Worm (Caenorhabditis elegans) whole organism, dauer: ENCODE data around the gene C53A3.1.
"Not testable (repeated sequence)": the region's sequence is repeated elsewhere in the genome, so short reads cannot be mapped to it uniquely, and the experiment has no call there.

ENCODE experiments used
- unc-62 ChIP-seq: sonication (generic microtip); optimal IDR thresholded peaks from 2 replicates; lab custom pipeline; 2017; ENCODE audit warnings: missing biosample characterization, missing genetic modification reagents, missing genetic modification characterization

Gene C53A3.1

DNA sequence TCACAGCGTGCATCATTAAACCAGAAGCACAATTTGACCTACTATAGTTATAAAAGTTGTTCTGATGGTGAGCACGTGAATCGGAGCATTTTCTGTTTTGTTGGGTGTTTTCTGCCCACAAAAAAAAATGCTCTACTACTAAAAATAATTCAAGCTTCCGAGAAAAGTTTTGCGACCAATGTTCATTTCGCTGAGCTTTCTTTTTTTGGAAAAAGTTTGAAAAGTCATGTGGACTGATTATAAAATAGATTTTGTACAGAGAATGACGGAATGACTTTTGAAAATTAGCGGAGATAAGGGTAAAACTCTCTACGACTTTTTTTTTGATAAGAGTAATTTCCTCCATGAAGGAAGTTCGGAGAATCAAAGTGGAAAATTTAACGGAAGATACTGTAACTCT is 9.5 kb upstream of the C53A3.1 start:
- TF ChIP-seq unc-62: no peak

DNA sequence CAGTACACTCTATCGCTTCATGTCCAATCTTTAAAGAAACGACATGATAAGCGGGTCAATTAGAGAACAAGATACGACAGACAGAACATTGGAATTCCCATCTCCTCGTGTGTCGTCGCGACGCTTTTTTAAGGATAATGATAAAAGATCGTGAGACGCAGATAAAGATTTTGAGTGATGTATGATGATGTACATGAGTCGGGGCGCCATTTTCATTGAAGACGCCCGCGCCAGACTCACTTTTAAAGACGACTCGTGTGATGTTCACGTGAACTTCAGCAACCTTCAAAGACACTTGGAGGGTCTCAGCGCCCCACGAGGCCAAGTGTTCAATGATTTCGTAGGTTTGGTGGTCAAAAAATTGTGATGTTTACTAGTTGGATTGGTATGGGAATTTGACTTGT is 8.3 kb upstream of the C53A3.1 start:
- no peak for TF ChIP-seq unc-62

- TF ChIP-seq unc-62: no peak
These were observed 5.0 kb upstream of the C53A3.1 start, which contains the start of gene pgph-2 for ce11 chrV:5765081-5765480. pgph-2 (plus strand) TSS chrV:5765127.

ce11 chrV:5763787-5764186 is 3.8 kb upstream of the C53A3.1 start, which contains the start of gene pgph-3:
pgph-3 (minus strand) TSS chrV:5763846.
- no peak for TF ChIP-seq unc-62

ce11 chrV:5758780-5759179 is 1.3 kb downstream of the C53A3.1 start, which contains the start of gene C53A3.4:
C53A3.4 (minus strand) TSS chrV:5758880.
- no peak for TF ChIP-seq unc-62

DNA sequence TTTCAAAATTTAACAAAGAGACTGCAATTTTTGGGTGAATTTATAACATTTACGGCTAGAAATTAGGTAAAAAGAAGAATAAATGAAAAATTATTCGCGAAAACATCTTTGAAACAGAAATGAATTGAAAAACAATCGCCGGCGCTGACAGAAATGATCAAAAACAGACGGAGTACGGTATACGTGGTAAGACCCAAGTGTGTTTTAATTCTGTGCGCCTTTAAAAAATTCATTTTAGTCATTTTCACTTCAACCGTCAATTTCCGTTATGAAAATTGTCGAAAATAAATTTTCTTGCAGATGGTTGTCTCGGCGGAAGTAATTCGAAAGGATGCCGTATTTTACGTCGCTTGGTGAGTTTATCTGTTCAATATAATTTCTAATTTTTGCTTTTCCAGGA is 3.8 kb downstream of the C53A3.1 start, which contains the start of gene C53A3.3:
TSS of gene C53A3.3 (plus strand) at position 301 of the 400 bp plus-strand sequence.
- TF ChIP-seq unc-62: no peak

DNA sequence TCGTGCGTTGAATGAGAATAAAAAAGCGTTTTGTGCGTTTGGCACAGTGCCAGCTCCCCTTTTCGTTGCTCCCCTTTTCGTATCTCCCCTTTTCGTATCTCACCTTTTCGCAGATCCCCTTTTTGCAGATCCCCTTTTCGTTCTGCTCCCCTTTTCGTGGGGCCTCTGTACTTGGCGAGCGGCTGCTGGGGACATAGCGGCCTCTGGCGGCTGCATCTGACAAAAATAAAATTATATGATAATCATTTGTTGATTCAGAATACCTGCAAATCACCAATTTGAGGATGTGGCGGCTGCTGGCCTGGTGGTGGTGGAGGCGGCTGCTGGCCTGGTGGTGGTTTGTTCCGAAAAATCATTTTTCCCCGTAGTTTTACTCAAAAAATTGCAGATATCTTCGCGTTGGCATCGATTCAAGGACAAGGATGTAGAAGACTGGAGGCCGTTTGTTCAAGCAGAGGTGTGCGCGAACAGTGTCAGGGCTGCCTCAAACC is 4.8 kb downstream of the C53A3.1 start, which contains the start of gene K09H11.11:
TSS of gene K09H11.11 (minus strand) at position 51 of the 491 bp plus-strand sequence.
- TF ChIP-seq unc-62: not testable (repeated sequence)

ce11 chrV:5753432-5753831 is 6.6 kb downstream of the C53A3.1 start, which contains the start of gene pgph-1:
pgph-1 (minus strand) TSS chrV:5753532.
- no peak for TF ChIP-seq unc-62

DNA sequence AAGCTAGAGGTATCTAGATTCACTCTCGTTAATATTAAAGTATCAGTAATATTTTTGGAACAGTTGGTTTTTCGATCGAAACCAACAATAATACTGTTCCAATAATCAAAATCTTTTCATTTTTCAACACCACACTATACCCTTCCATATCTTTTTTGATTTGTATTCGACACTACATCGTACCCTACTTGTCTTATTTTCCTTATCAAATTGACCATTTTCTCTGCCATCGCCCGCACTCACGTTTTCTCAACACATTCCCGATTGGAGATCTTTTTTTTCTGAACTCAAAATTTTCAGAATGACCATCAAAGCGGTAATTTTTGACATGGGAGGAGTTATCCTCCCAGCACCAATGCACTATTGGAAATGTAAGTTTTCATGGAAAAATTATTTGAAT is 12.5 kb downstream of the C53A3.1 start, which contains the start of gene acds-10:
TSS of gene acds-10 (plus strand) at position 301 of the 400 bp plus-strand sequence.
- no peak for TF ChIP-seq unc-62

ce11 chrV:5746237-5746636 is 13.8 kb downstream of the C53A3.1 start:
- no peak for TF ChIP-seq unc-62

DNA sequence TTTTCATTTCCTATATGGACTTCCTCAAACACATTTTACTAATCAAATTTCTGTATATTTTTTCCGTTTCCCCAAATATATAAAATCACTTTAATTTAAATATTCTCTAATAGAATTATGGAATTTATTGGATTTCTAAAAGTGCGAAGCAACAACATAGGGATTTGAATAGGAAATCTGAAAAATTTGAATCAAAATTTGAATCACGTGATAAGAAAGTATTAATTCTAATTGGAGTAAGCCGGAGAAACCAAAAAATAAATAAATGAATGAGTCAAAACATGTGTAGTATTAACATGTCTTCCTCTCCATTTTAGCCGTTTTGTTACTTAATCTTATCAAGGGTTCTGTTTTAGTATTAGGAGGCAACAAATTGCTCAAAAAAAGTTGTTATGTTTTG is 18.8 kb downstream of the C53A3.1 start:
- TF ChIP-seq unc-62: no peak

- no peak for TF ChIP-seq unc-62
These were observed 20.6 kb downstream of the C53A3.1 start for ce11 chrV:5739438-5739837.

DNA sequence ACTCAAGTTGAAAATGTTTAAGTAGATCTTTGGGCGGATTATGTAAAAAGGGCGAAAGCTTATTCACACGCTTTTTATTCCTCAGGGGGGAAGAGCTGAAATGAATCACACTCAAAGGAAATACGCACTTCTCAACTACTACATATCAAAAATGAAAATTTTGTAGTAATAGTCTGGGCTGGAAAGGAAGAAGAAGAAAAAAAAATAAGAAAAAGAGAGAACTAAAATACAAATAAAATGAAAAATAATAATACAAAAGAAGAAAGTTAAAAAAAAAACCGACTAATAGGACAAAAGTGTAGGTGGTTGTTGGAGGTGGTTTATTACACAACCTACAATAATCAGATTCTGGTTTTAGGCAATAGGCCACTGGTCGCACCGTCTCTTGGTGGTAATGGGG is 24.0 kb downstream of the C53A3.1 start, which contains the start of gene K09H11.6:
TSS of gene K09H11.6 (minus strand) at position 101 of the 400 bp plus-strand sequence.
- TF ChIP-seq unc-62: no peak

DNA sequence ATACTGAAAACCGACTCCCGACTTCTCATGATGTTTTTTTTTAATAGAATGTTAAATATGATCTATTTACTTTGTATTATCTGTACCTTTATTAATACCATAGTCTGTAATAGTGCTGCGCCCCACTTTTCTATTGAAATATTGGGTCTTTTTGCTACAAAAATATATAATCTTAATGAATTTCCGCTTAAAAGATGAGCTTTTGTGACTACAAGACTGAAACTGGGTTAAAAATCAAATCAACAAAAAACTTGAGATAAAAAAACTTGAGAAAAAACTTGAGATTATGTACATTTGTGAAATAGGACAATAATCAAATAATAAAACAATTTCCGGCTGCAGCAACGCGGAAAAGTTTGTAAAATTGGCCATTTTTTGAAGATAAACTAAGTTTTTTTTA is 29.2 kb downstream of the C53A3.1 start, which contains the start of gene K09H11.15:
TSS of gene K09H11.15 (minus strand) at position 101 of the 400 bp plus-strand sequence.
- no peak for TF ChIP-seq unc-62

DNA sequence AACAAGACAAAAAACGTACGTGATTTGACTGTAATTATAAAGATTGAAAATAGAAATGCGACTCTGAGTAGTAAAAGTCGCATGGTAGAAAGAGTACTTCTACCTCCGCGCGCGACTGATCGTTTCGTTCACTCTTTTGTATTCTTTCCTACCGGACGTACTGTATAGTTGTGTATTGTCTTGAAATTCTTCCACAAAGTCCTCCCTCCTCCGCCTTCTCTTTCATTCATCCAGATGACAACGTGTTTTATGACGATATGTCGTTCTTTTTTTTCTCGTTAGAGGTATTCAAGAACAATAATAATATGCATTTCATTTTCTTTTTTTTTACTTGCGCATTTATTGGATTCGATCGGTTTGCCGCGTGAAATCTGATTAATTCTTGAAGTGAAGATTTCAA is 33.6 kb downstream of the C53A3.1 start, which contains the start of gene K09H11.4:
TSS of gene K09H11.4 (minus strand) at position 101 of the 400 bp plus-strand sequence.
- TF ChIP-seq unc-62: no peak

- no peak for TF ChIP-seq unc-62
These were observed 35.6 kb downstream of the C53A3.1 start for ce11 chrV:5724395-5724794.

ce11 chrV:5722093-5722492 is 37.9 kb downstream of the C53A3.1 start:
- TF ChIP-seq unc-62: no peak

DNA sequence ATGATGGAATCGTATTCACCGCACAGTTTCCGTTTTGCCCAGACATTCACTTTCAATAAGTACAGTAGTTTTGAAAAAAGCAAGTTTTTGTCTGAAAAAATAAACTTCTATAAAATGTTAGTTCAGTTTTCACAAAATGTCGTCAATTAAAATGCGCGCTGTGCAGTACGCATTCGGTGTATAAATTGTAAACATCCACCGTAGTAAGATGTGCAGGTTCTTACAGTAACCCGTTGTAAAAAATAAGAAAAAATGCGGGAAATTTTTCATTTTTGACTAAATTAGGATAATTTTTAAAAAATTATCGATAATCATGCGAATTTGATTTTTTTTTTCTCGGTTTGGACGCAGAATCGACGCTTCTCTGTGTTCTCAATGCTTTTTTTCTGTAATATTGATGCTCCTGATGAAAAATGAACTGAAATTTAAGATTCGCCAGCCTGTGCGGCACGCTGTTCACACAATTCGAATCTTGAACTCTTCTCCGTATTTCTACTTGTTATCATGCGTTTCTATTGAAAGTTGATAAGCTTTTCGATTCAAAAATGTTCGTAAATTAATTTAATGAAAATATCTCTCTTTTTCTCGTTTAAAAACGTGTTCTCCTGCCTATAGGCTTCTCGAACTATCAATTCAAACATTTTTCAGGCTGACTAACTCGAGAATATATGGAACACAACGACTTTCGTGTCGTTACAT is 42.6 kb downstream of the C53A3.1 start, which contains the start of gene rga-3:
TSS of gene rga-3 (plus strand) at position 649 of the 699 bp plus-strand sequence.
- no peak for TF ChIP-seq unc-62
